Fruit fly (Drosophila melanogaster) Kc167 (cell line): ENCODE results near the gene Tango9.

Experiments
- Myc ChIP-seq: fragments of >200 bp; optimal IDR thresholded peaks from 2 replicates; lab custom pipeline; 2017; ENCODE audit warnings: missing external identifiers
- Sin3A ChIP-seq: fragments of >200 bp; optimal IDR thresholded peaks from 2 replicates; lab custom pipeline; 2018; ENCODE audit warnings: missing external identifiers
- h ChIP-seq: fragments of >200 bp; optimal IDR thresholded peaks from 3 replicates; lab custom pipeline; 2018; ENCODE audit warnings: missing external identifiers
- insv ChIP-seq: fragments of >200 bp; optimal IDR thresholded peaks from 3 replicates; lab custom pipeline; 2018; ENCODE audit warnings: missing external identifiers
- psq ChIP-seq: fragments of >200 bp; optimal IDR thresholded peaks from 2 replicates; lab custom pipeline; 2017; ENCODE audit warnings: missing external identifiers
- ttk ChIP-seq: sonication (Bioruptor generic); optimal IDR thresholded peaks from 2 replicates; lab custom pipeline; 2017; ENCODE audit warnings: missing external identifiers

Gene Tango9

dm6 chr3R:11974631-11975030, at the start of gene Tango9:
TSS of gene Tango9 (minus strand) at chr3R:11974910.
- no peak for TF ChIP-seq ttk (lab: Kevin White, UChicago)
- TF ChIP-seq Sin3A (lab: Kevin White, UChicago), result no peak
- no peak for TF ChIP-seq Myc (lab: Kevin White, UChicago)
- TF ChIP-seq insv, result no peak
- TF ChIP-seq h (lab: Kevin White, UChicago), result no peak
- no peak for TF ChIP-seq psq

dm6 chr3R:12020987-12021386, 46.3 kb upstream of the Tango9 start:
- TF ChIP-seq insv (no peak), Sin3A (lab: Kevin White, UChicago) (no peak), psq (no peak), Myc (lab: Kevin White, UChicago) (no peak), ttk (lab: Kevin White, UChicago) (no peak), h (lab: Kevin White, UChicago) (no peak)

- TF ChIP-seq psq (no peak), insv (no peak), Sin3A (lab: Kevin White, UChicago) (no peak), h (lab: Kevin White, UChicago) (no peak)
Observed at dm6 chr3R:12016828-12017280, 42.1 kb upstream of the Tango9 start, which contains the start of the genes DCAF12 and Spt3. TSS of gene DCAF12 (minus strand) at chr3R:12017031. TSS of gene Spt3 (plus strand) at chr3R:12017156.

dm6 chr3R:12010202-12010824, 35.6 kb upstream of the Tango9 start, which contains the start of the genes KLHL18 and GCC185:
TSS of gene KLHL18 (minus strand) at chr3R:12010434.
TSS of gene GCC185 (plus strand) at chr3R:12010772.
- TF ChIP-seq ttk (lab: Kevin White, UChicago) (no peak), h (lab: Kevin White, UChicago) (no peak), insv (no peak), Myc (lab: Kevin White, UChicago) (no peak), Sin3A (lab: Kevin White, UChicago) (no peak), psq (no peak)

DNA sequence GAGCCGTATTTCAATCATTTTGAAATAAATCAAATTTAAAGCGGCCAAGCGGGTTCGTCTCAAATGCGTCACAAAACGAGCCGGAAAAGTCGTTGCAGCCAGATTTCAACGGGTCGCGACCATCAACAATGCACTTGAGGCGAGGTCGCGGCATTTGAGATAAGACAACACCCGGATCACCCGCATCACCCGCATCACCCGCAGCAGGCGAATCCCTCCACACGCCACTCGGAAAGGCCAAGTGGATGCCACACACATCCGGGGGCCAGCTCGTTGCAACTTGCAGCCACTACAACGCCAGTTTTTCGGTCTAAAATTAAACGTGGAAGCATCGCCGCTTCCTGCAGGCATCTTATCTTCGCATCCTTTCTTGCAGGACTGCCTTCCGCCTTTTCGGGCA, 31.7 kb upstream of the Tango9 start:
- TF ChIP-seq ttk (lab: Kevin White, UChicago) (no peak), insv (no peak)

DNA sequence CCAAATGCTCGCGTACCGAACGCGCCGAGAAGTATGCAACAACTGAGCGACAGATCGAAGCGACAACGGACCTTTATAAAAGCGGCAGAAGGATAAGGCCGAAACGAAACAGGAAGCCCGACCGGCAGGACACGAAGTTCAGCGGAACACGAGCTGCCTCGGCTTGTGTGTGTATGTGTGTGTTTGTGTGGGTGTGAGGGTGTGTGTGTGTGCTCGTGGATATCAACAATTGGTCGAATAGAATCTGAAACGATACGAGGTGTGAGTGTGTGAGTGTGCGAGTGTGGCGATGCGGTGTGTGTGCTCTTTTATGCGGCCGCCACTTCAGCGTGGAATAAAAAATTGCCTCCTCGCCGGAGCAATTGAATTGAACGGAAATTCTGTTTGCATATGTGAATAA, 30.7 kb upstream of the Tango9 start, which contains the start of gene Tk:
TSS of gene Tk (minus strand) at position 57 of the 400 bp plus-strand sequence.
- TF ChIP-seq ttk (lab: Kevin White, UChicago) (no peak), Myc (lab: Kevin White, UChicago) (no peak), Sin3A (lab: Kevin White, UChicago) (no peak), psq (no peak), h (lab: Kevin White, UChicago) (no peak)

DNA sequence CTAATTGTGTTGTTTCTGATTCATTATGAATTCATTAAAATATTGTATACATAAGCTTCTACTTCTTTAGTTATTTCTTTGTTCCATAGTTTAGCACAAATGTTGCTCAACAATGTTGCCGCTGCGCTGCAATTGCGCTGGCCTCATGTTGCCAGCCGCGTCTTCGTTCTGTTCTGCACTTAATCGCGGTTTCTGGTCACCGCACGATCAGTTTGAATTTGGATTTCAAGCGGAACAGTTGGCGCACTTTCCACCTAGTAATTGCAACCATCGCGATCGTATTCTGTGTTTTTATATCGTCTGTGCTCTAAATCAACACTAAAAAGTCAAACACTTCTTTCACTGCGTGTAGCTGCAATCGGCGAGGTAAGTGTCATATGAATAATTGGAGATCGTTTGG, 24.4 kb upstream of the Tango9 start, which contains the start of gene Ect3:
TSS of gene Ect3 (plus strand) at position 205 of the 400 bp plus-strand sequence.
- no peak for TF ChIP-seq ttk (lab: Kevin White, UChicago)
- no peak for TF ChIP-seq Myc (lab: Kevin White, UChicago)
- TF ChIP-seq Sin3A (lab: Kevin White, UChicago), result no peak
- no peak for TF ChIP-seq psq
- TF ChIP-seq insv, result no peak
- TF ChIP-seq h (lab: Kevin White, UChicago), result no peak

DNA sequence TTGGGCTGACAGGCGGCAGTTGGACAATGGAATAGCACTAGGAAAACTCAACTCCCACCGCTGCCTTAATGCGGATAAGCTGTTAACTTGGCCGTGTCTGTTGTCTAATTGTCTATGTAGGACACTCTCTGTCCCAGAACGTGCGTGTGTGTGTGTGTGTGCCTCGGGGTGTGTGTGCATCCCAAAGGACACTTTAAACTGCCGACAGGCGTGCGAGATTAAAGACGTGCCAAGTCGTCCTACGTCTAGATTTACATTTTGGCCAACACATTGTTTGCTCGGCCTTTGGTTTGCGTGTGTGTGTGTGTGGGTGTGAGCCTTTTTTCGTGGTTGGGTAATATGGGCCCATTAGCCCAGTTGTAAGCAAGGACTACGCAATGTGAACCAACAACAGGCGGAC, 23.4 kb upstream of the Tango9 start:
- no peak for TF ChIP-seq psq
- TF ChIP-seq Sin3A (lab: Kevin White, UChicago), result no peak
- TF ChIP-seq Myc (lab: Kevin White, UChicago), result no peak
- TF ChIP-seq insv, result no peak
- TF ChIP-seq ttk (lab: Kevin White, UChicago), result no peak
- TF ChIP-seq h (lab: Kevin White, UChicago), result no peak

- TF ChIP-seq Sin3A (lab: Kevin White, UChicago) (no peak), insv (no peak), psq (no peak), h (lab: Kevin White, UChicago) (no peak), ttk (lab: Kevin White, UChicago) (no peak), Myc (lab: Kevin White, UChicago) (no peak)
Observed at dm6 chr3R:11992934-11993670, 18.4 kb upstream of the Tango9 start, which contains the start of gene mfas. TSS of gene mfas (minus strand) at chr3R:11993315.

- TF ChIP-seq psq (no peak), insv (no peak), Myc (lab: Kevin White, UChicago) (no peak), Sin3A (lab: Kevin White, UChicago) (no peak), ttk (lab: Kevin White, UChicago) (no peak), h (lab: Kevin White, UChicago) (no peak)
Observed at dm6 chr3R:11991538-11992164, 16.9 kb upstream of the Tango9 start.

- TF ChIP-seq insv (no peak), Myc (lab: Kevin White, UChicago) (no peak), Sin3A (lab: Kevin White, UChicago) (no peak), h (lab: Kevin White, UChicago) (no peak), ttk (lab: Kevin White, UChicago) (no peak), psq (no peak)
Observed at dm6 chr3R:11989996-11990395, 15.3 kb upstream of the Tango9 start.

- TF ChIP-seq Myc (lab: Kevin White, UChicago) (no peak), h (lab: Kevin White, UChicago) (no peak), insv (no peak), Sin3A (lab: Kevin White, UChicago) (no peak), ttk (lab: Kevin White, UChicago) (no peak)
Observed at dm6 chr3R:11989206-11989605, 14.5 kb upstream of the Tango9 start.
